Worm (Caenorhabditis elegans): ENCODE results near the gene R13H4.2.

R13H4.2 gene

DNA sequence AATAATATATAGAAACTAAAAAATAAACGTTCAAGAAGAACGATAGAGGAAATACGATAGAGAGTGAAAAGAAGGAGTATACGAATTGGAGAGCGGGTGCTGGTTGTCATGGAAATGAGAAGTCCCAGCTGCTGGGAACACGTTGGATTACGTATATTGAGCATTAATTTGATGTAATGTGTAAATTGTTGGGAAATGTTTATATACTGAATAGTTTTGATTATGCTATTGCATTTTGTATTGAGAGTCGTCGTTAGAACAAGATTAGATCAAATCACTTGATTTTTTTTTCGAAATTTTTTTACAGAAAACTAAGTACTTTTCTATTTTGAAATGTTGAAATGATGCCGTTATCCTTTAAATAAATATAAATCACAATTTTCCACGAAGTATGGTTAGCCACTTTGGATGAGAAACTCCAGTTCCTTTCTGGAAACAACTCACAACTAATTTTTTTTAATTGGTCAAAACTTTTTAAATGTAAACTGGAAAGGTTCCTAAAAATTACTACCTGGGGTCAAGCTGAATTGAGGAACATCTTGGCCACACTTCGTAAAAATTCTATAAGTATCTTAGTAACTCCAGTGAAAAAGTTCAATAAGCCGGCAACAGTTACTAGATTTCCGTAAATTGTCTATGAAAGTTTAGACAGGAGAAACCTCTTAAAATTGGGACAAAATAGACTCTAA is 7.6 kb downstream of the R13H4.2 start, which contains the start of gene nphp-4:
Gene nphp-4, minus strand, starts transcription at position 51 of the 689 bp plus-strand sequence.
- TF ChIP-seq him-1 (tag; optimal IDR thresholded peaks at IDR 0.05): no peak

DNA sequence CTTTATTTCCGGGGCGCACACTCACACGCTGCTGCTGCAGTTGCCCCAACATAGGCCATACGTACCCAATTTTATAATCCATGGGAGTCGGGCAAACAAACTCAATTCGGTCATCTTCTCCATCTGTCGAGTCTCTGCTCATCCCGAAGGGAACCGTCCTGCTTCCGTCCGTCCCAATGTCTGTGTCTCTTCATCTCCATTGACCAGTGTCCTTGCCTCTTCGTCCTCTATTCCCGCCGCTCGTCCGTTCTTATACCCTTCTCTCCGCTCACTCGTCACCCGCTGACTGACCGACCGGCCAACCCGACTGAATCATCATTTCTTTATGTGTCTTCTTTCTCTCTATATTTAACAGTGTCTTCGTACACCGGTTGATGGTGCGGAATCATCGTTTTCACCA is 8.6 kb downstream of the R13H4.2 start:
- TF ChIP-seq dao-5 (tag; optimal IDR thresholded peaks at IDR 0.05): no peak
- TF ChIP-seq him-1 (tag; optimal IDR thresholded peaks at IDR 0.05): peak; percentile 42
- TF ChIP-seq W03F9.2 (tag; optimal IDR thresholded peaks at IDR 0.05): no peak

DNA sequence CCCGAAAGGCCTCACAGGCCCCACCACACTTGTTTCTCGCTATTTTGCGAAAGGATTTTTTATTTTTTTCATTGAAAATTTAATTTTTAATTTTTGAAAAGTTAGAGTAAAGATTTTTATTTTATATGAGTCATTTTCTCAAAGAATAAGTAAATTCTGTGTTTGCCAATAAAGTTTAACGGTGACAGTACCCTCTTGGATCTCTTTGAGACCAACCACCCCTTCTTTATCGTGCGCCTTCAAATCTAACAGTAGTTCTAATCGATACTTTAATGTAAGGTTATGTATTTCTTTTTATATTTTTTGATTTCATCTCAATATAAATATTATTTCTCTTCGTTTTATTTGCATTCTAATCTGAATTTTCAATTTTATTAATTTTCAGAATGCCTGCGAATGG is 9.3 kb downstream of the R13H4.2 start, which contains the start of gene hmp-1:
Gene hmp-1, plus strand, starts transcription at position 380 of the 400 bp plus-strand sequence.
- TF ChIP-seq W03F9.2 (tag; optimal IDR thresholded peaks at IDR 0.05): no peak
- TF ChIP-seq dao-5 (tag; optimal IDR thresholded peaks at IDR 0.05): no peak
- TF ChIP-seq him-1 (tag; optimal IDR thresholded peaks at IDR 0.05): no peak

DNA sequence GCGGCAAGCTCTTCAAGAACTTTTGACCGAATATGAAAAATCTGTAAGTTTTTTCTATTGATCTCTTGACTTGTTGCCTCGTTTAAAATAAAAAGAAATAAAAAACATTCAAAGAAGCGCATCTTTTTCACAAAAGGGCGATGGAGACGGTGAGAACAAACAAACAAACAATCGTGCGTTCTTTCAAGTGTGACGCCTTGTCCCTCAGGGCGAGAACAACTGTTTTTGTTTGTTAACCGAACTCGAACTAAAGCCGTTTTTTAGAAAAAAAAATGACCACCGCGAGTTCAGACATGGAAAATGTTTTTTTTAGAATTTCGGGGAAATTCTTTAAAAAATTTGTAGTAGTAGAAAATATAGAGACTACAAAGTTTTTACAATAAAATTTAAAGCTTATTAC is 10.8 kb downstream of the R13H4.2 start:
- TF ChIP-seq W03F9.2 (tag; optimal IDR thresholded peaks at IDR 0.05) (no peak), dao-5 (tag; optimal IDR thresholded peaks at IDR 0.05) (no peak), him-1 (tag; optimal IDR thresholded peaks at IDR 0.05) (no peak)

DNA sequence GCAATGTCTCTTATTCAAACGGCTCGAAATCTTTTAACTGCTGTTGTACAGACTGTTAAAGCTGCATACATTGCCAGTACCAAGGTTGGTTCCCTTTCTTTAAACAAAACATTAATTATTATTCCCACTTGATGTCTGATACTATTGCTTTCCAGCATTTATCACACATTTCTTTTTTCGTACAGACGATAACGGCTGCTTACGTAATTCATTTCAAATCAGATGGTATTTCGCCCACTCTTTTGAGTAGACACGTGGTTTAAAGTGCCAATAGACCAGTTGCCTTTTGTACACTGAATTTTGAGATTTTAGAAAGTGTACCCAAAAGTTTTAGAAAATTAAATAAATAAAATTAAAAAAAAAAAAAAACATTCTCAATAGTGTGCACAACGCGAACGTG is 13.2 kb downstream of the R13H4.2 start:
- no peak for TF ChIP-seq him-1 (tag; optimal IDR thresholded peaks at IDR 0.05)
- no peak for TF ChIP-seq W03F9.2 (tag; optimal IDR thresholded peaks at IDR 0.05)
- TF ChIP-seq dao-5 (tag; optimal IDR thresholded peaks at IDR 0.05): no peak

DNA sequence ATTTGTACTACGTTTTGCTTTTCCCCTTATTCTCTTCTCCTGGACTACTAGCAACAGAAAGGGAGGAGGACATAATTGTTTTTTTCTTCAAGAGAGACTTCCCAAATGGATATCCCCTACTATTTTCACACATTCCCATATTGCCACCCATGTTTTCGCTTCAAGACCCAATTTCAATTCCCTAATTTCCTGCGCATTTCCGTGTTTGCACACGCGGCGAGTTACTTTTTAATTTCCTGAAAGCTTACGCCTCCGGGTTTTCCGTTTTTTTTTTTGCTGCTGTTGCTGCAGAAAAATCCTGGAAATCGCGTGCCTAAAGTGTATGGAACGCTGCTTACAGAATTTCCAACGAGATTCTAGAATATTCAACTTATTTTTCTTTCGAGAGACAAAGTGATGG is 16.1 kb downstream of the R13H4.2 start:
- no peak for TF ChIP-seq W03F9.2 (tag; optimal IDR thresholded peaks at IDR 0.05)
- no peak for TF ChIP-seq him-1 (tag; optimal IDR thresholded peaks at IDR 0.05)
- no peak for TF ChIP-seq dao-5 (tag; optimal IDR thresholded peaks at IDR 0.05)

DNA sequence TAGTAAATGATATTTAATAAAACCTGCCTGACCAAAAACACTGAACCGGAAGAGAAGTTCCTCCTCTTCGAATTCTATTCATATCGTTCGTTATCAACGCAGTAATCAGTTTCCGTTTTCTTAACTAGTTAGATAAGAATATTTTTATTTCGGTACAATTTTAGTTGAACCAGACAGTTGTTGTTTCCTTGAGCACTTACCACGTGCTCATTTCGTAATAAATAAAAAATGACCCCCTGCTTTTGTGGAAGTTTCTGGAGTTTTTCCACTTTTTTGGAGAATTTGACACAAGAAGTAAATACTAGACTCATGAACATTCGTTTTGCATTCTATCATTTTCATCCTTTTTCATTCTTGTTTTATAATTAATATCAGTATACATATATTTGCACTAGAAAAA is 17.5 kb downstream of the R13H4.2 start:
- TF ChIP-seq him-1 (tag; optimal IDR thresholded peaks at IDR 0.05) (no peak), W03F9.2 (tag; optimal IDR thresholded peaks at IDR 0.05) (no peak), dao-5 (tag; optimal IDR thresholded peaks at IDR 0.05) (no peak)

DNA sequence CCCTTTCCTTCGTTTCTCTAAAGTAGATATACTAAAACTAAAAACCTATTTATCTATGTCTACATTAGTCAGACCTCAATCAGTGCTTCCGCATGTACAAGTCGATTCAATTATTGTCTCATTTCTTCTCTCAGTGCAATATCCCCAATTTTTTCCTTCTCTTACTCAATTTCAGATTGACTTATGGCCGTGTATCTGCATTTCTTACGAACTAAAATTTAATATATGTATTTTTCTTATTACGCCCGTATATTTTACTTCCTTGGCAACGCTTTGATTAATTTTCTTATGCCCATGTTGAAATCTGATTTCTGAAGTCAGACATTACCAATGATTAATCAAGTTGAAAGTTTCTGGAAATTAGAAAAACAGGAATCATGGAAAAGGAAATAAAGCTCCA is 18.7 kb downstream of the R13H4.2 start:
- TF ChIP-seq W03F9.2 (tag; optimal IDR thresholded peaks at IDR 0.05): no peak
- no peak for TF ChIP-seq him-1 (tag; optimal IDR thresholded peaks at IDR 0.05)
- no peak for TF ChIP-seq dao-5 (tag; optimal IDR thresholded peaks at IDR 0.05)

DNA sequence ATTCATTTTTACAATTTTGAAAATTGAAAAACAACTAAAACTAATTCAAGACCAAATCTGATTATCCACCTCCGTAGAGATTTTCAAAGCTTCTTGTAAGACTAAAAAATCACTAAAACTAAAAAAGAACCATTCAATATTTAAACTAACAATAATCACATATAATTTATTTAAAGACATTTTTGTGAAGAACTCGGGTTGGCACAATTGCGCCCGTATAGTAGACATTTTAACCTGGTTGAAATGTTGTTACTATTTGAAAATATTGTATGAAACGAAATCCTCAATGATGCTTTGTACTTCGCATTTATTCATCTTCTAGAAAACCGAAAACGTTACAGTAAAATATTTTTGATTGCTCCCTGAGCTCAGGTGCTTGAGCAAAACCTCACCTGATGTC is 19.8 kb downstream of the R13H4.2 start:
- TF ChIP-seq dao-5 (tag; optimal IDR thresholded peaks at IDR 0.05) (no peak), W03F9.2 (tag; optimal IDR thresholded peaks at IDR 0.05) (no peak), him-1 (tag; optimal IDR thresholded peaks at IDR 0.05) (no peak)

ce11 chrV:11857756-11858155 is 21.6 kb downstream of the R13H4.2 start:
- TF ChIP-seq dao-5 (tag; optimal IDR thresholded peaks at IDR 0.05) (no peak), W03F9.2 (tag; optimal IDR thresholded peaks at IDR 0.05) (no peak), him-1 (tag; optimal IDR thresholded peaks at IDR 0.05) (no peak)

ce11 chrV:11858299-11858698 is 22.1 kb downstream of the R13H4.2 start:
- TF ChIP-seq dao-5 (tag; optimal IDR thresholded peaks at IDR 0.05) (no peak), him-1 (tag; optimal IDR thresholded peaks at IDR 0.05) (no peak), W03F9.2 (tag; optimal IDR thresholded peaks at IDR 0.05) (no peak)

DNA sequence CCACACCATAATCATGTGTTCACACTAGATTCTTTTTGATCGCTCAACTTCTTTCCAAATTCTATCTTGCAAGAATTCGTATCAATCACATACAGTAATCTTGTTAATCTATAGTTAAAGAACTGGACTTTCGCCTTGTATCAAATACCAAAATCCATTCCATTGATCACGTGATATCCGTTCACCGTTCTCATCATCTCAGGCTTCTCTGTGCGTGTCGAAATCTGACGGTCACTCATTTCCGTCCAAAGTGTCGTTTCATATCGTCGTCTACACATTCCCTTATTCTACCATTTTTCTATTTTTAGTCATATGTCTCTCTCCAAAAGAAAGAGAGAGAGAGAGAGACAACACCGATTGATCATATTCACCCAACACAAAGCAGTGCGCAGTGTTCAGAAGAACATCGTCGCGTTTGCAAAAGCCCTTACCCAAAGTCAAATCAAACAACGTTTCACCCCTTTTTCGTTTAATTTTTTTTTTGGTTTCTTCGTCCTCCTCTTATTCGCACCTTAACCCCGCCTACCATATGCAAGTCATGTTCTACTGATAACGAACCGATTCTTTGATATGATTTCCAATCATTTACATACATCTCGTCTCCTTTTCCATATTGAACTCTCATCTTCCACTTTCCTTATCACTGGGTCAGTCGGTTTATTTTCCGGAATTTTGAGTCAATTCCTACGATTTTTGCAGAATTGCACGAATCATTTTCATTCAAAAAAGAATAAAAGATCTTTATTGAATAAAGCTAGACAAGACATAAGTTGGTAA is 23.1 kb downstream of the R13H4.2 start:
- no peak for TF ChIP-seq W03F9.2 (tag; optimal IDR thresholded peaks at IDR 0.05)
- no peak for TF ChIP-seq dao-5 (tag; optimal IDR thresholded peaks at IDR 0.05)
- no peak for TF ChIP-seq him-1 (tag; optimal IDR thresholded peaks at IDR 0.05)

DNA sequence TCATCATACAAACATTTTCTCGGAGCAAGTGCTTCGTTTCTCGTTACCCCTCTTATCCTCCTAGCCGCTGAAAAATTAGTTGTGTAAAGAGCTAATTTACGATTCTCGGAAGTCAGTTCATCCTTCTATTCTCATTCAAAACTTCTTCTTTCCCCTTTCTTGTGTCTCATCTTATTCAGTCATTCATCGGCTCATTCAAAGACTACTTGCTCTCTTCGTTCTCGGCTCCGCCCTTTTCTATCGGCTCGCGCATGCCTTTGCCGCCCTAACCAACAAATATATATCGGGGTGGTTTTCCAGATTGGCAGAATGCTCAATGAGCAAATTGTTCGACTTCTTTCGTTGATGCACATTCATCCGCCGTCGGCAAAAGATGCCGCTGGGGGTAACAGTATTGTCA is 24.2 kb downstream of the R13H4.2 start, which contains the start of gene R13H4.5:
Gene R13H4.5, plus strand, starts transcription at position 301 of the 400 bp plus-strand sequence.
- TF ChIP-seq dao-5 (tag; optimal IDR thresholded peaks at IDR 0.05): no peak
- no peak for TF ChIP-seq him-1 (tag; optimal IDR thresholded peaks at IDR 0.05)
- no peak for TF ChIP-seq W03F9.2 (tag; optimal IDR thresholded peaks at IDR 0.05)

DNA sequence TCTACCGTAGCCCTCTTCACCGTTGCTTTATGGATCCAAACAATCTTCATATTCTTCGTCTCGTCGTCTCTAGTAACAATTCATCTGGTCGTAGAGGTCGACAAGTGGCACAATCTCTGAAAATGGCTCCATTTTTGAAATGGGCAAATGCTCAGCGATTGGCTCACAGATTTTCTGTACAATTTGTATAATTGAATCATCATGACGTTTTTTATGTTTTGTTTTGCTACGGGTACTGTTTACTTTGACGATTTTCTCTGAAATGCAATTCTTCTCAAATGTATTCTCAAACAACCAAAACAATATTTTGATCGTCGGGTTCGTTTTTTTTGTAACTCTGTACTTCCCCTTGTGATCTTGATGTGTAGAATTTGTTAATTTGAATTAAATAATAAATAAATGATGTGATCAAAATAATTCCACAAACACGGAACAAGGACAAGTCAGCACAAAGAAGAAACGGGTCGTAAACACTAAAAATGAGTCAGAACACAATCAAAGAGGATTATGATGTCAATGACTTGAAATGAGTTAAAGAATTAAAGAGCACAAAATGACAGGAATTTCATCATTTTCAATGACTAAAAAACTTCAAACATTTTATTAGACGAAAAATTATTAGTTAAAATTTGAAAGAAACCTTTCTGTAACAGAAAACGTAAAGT is 25.8 kb downstream of the R13H4.2 start:
- TF ChIP-seq W03F9.2 (tag; optimal IDR thresholded peaks at IDR 0.05) (no peak), him-1 (tag; optimal IDR thresholded peaks at IDR 0.05) (no peak), dao-5 (tag; optimal IDR thresholded peaks at IDR 0.05) (no peak)
